Worm (Caenorhabditis elegans): ENCODE data around the gene B0310.3.
A peak's percentile ranks its signal among the peaks of the same experiment; 100 is the strongest.

B0310.3 gene

ce11 chrX:496795-497194 is 24.0 kb downstream of the B0310.3 start:
- TF ChIP-seq lsy-2 (tag; optimal IDR thresholded peaks at IDR 0.05) (no peak), mep-1 (tag; optimal IDR thresholded peaks at IDR 0.05) (no peak), sptf-1 (tag; optimal IDR thresholded peaks at IDR 0.05) (no peak), zip-8 (tag; optimal IDR thresholded peaks at IDR 0.05) (no peak), nhr-237 (tag; optimal IDR thresholded peaks at IDR 0.05) (no peak), ces-1 (GFP tag; optimal IDR thresholded peaks at IDR 0.05) (no peak)

- no peak for TF ChIP-seq cnd-1 (tag; optimal IDR thresholded peaks at IDR 0.05)
- no peak for TF ChIP-seq nhr-237 (tag; optimal IDR thresholded peaks at IDR 0.05)
- no peak for TF ChIP-seq bed-3 (GFP tag; optimal IDR thresholded peaks at IDR 0.05)
- TF ChIP-seq hlh-1 (tag; optimal IDR thresholded peaks at IDR 0.05) = peak; percentile 79
- TF ChIP-seq unc-120 (tag; optimal IDR thresholded peaks at IDR 0.05; ENCODE audit: poor library complexity, severe bottlenecking) = peak; percentile 66
- TF ChIP-seq unc-62 (GFP tag; optimal IDR thresholded peaks at IDR 0.05) = peak; percentile 68
Measured at ce11 chrX:492919-493318, 27.9 kb downstream of the B0310.3 start, which contains the start of gene B0310.1. B0310.1 (plus strand) TSS chrX:493228.

ce11 chrX:489635-490105 is 31.1 kb downstream of the B0310.3 start, which contains the start of gene egl-17:
egl-17 (plus strand) TSS chrX:489685.
- peak; percentile 96 for TF ChIP-seq ceh-83 (GFP tag; optimal IDR thresholded peaks at IDR 0.05)
- TF ChIP-seq lin-32 (GFP tag; optimal IDR thresholded peaks at IDR 0.05) = peak; percentile 91
- peak; percentile 94 for TF ChIP-seq M03D4.4 (tag; optimal IDR thresholded peaks at IDR 0.05)
- TF ChIP-seq ceh-43 (GFP tag; optimal IDR thresholded peaks at IDR 0.05) = peak; percentile 91
- TF ChIP-seq lin-13 (tag; optimal IDR thresholded peaks at IDR 0.05) = peak; percentile 20
- TF ChIP-seq zip-8 (tag; optimal IDR thresholded peaks at IDR 0.05) = no peak
- peak; percentile 61 for TF ChIP-seq ces-1 (GFP tag; optimal IDR thresholded peaks at IDR 0.05)
- peak; percentile 88 for TF ChIP-seq ham-2 (GFP tag; optimal IDR thresholded peaks at IDR 0.05)
- TF ChIP-seq sptf-1 (tag; optimal IDR thresholded peaks at IDR 0.05) = peak; percentile 97
- TF ChIP-seq nhr-28 (tag; optimal IDR thresholded peaks at IDR 0.05) = peak; percentile 41
- peak; percentile 41 for TF ChIP-seq nhr-237 (tag; optimal IDR thresholded peaks at IDR 0.05)
- peak; percentile 71 for TF ChIP-seq nhr-12 (tag; optimal IDR thresholded peaks at IDR 0.05)
- peak; percentile 97 for TF ChIP-seq mls-2 (tag; optimal IDR thresholded peaks at IDR 0.05)
- TF ChIP-seq nhr-76 (tag; optimal IDR thresholded peaks at IDR 0.05) = no peak
- no peak for TF ChIP-seq elt-1 (tag; optimal IDR thresholded peaks at IDR 0.05; ENCODE audit: borderline replicate concordance, insufficient read depth)
- peak; percentile 46 for TF ChIP-seq ztf-11 (tag; optimal IDR thresholded peaks at IDR 0.05)
- TF ChIP-seq tbx-8 (GFP tag; optimal IDR thresholded peaks at IDR 0.05) = peak; percentile 91
- TF ChIP-seq pha-4 (tag; optimal IDR thresholded peaks at IDR 0.05) = peak; percentile 57
- peak; percentile 64 for TF ChIP-seq mep-1 (tag; optimal IDR thresholded peaks at IDR 0.05)
- peak; percentile 87 for TF ChIP-seq sem-2 (GFP tag; optimal IDR thresholded peaks at IDR 0.05)
- no peak for TF ChIP-seq ceh-39 (tag; optimal IDR thresholded peaks at IDR 0.05)
- no peak for TF ChIP-seq blmp-1 (tag; optimal IDR thresholded peaks at IDR 0.05)
- peak; percentile 96 for TF ChIP-seq cnd-1 (tag; optimal IDR thresholded peaks at IDR 0.05)
- peak; percentile 46 for TF ChIP-seq lsy-2 (tag; optimal IDR thresholded peaks at IDR 0.05)
- peak; percentile 97 for TF ChIP-seq drap-1 (GFP tag; optimal IDR thresholded peaks at IDR 0.05)
- peak; percentile 74 for TF ChIP-seq unc-62 (GFP tag; optimal IDR thresholded peaks at IDR 0.05)
- peak; percentile 34 for TF ChIP-seq elt-3 (tag; optimal IDR thresholded peaks at IDR 0.05)
- TF ChIP-seq nhr-2 (tag; optimal IDR thresholded peaks at IDR 0.05) = no peak
- no peak for TF ChIP-seq unc-39 (tag; optimal IDR thresholded peaks at IDR 0.05)
- peak; percentile 88 for TF ChIP-seq flh-1 (GFP tag; optimal IDR thresholded peaks at IDR 0.05)
- TF ChIP-seq snpc-4 (tag; optimal IDR thresholded peaks at IDR 0.05) = no peak
- peak; percentile 89 for TF ChIP-seq bed-3 (GFP tag; optimal IDR thresholded peaks at IDR 0.05)
- no peak for TF ChIP-seq mab-5 (tag; optimal IDR thresholded peaks at IDR 0.05)
- TF ChIP-seq hlh-1 (tag; optimal IDR thresholded peaks at IDR 0.05) = peak; percentile 21
- peak; percentile 88 for TF ChIP-seq unc-120 (tag; optimal IDR thresholded peaks at IDR 0.05; ENCODE audit: poor library complexity, severe bottlenecking)

ce11 chrX:487669-488068 is 33.1 kb downstream of the B0310.3 start:
- TF ChIP-seq M03D4.4 (tag; optimal IDR thresholded peaks at IDR 0.05) (no peak), hlh-1 (tag; optimal IDR thresholded peaks at IDR 0.05) (no peak), nhr-2 (tag; optimal IDR thresholded peaks at IDR 0.05) (no peak), ces-1 (GFP tag; optimal IDR thresholded peaks at IDR 0.05) (no peak), ceh-39 (tag; optimal IDR thresholded peaks at IDR 0.05) (no peak), drap-1 (GFP tag; optimal IDR thresholded peaks at IDR 0.05) (no peak), elt-1 (tag; optimal IDR thresholded peaks at IDR 0.05; ENCODE audit: borderline replicate concordance, insufficient read depth) (no peak), ham-2 (GFP tag; optimal IDR thresholded peaks at IDR 0.05) (no peak), elt-3 (tag; optimal IDR thresholded peaks at IDR 0.05) (no peak), cnd-1 (tag; optimal IDR thresholded peaks at IDR 0.05) (no peak), ceh-83 (GFP tag; optimal IDR thresholded peaks at IDR 0.05) (no peak), nhr-12 (tag; optimal IDR thresholded peaks at IDR 0.05) (no peak), unc-62 (GFP tag; optimal IDR thresholded peaks at IDR 0.05) (no peak), sem-2 (GFP tag; optimal IDR thresholded peaks at IDR 0.05) (no peak)

Data from whole organism, mixed stage, embryonic.